Fruit fly (Drosophila melanogaster): Measurements from ENCODE around the gene NdufA3.

NdufA3 gene

dm6 chrX:9127264-9128011 lies 32.4 kb downstream of the NdufA3 start (continued):
- no peak for TF ChIP-seq esn (GFP tag; optimal IDR thresholded peaks at IDR 0.05)
- no peak for TF ChIP-seq CG6808 (GFP tag; optimal IDR thresholded peaks at IDR 0.05)
- no peak for TF ChIP-seq fd59A (GFP tag; optimal IDR thresholded peaks at IDR 0.05)
- TF ChIP-seq Sox15 (GFP tag; optimal IDR thresholded peaks at IDR 0.05), result no peak
- TF ChIP-seq vri (GFP tag; optimal IDR thresholded peaks at IDR 0.05), result no peak

DNA sequence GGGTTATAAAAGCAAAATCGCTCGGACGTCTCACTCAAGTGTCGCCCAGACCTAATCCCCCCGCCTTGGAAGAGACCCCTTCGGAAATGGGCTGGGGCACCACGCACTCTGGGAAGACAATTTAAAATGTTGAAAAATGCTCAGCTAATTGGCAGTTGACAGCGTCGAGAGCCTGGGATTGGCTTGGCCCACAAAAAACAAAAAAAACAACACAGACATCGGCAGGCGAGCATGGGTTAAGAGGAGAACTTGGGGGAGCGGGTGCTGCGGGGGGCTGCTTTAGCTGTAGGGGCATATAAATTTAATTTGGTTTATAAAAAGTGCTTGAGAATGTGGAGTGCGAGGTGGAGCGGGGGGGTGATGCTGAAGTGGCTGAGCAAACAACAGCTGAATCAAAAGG lies 37.4 kb downstream of the NdufA3 start:
- no peak for TF ChIP-seq CG9139 (GFP tag; optimal IDR thresholded peaks at IDR 0.05)
- peak; percentile 54 for TF ChIP-seq Eip78C (GFP tag)
- peak in 1 of 2 experiments; percentile 19 for TF ChIP-seq ss (GFP tag; optimal IDR thresholded peaks at IDR 0.05)

dm6 chrX:9120828-9121754 lies 38.8 kb downstream of the NdufA3 start:
- TF ChIP-seq fd59A (GFP tag; optimal IDR thresholded peaks at IDR 0.05) (no peak), topi (GFP tag; optimal IDR thresholded peaks at IDR 0.05) (peak; percentile 56), vri (GFP tag; optimal IDR thresholded peaks at IDR 0.05) (peak; percentile 33), Eip75B (GFP tag; optimal IDR thresholded peaks at IDR 0.05) (peak; percentile 34), Ets21C (GFP tag; optimal IDR thresholded peaks at IDR 0.05) (peak; percentile 26), Met (GFP tag; optimal IDR thresholded peaks at IDR 0.05) (peak; percentile 62), CG1621 (tag; optimal IDR thresholded peaks at IDR 0.05) (no peak), CG8632 (GFP tag; optimal IDR thresholded peaks at IDR 0.05) (no peak), OdsH (GFP tag; optimal IDR thresholded peaks at IDR 0.05) (peak; percentile 35), achi (GFP tag; optimal IDR thresholded peaks at IDR 0.05) (peak; percentile 1), CG8119 (GFP tag; IDR thresholded peaks at IDR 0.05) (peak; percentile 30; the same call in 1 of the 3 replicates), Gug (GFP tag; IDR thresholded peaks at IDR 0.05) (no peak), Sox102F (GFP tag; optimal IDR thresholded peaks at IDR 0.05) (peak; percentile 55), Hr39 (GFP tag; optimal IDR thresholded peaks at IDR 0.05) (peak; percentile 45), CG31627 (GFP tag; optimal IDR thresholded peaks at IDR 0.05) (peak; percentile 25), cyc (GFP tag; optimal IDR thresholded peaks at IDR 0.05) (peak; percentile 44), Sox14 (GFP tag; optimal IDR thresholded peaks at IDR 0.05) (peak; percentile 40), dac (GFP tag; optimal IDR thresholded peaks at IDR 0.05) (no peak), Hr4 (GFP tag; optimal IDR thresholded peaks at IDR 0.05) (peak; percentile 46), CG8319 (GFP tag; optimal IDR thresholded peaks at IDR 0.05) (no peak), Smox (GFP tag; optimal IDR thresholded peaks at IDR 0.05) (peak; percentile 38), Ets96B (tag; optimal IDR thresholded peaks at IDR 0.05) (peak; percentile 42), CG10631 (GFP tag; optimal IDR thresholded peaks at IDR 0.05) (peak; percentile 31), CG6854 (GFP tag; optimal IDR thresholded peaks at IDR 0.05) (no peak), svp (GFP tag) (peak; percentile 80), fkh (GFP tag; optimal IDR thresholded peaks at IDR 0.05) (peak; percentile 26), CG3919 (GFP tag; optimal IDR thresholded peaks at IDR 0.05) (peak; percentile 28), CG15336 (GFP tag; IDR thresholded peaks at IDR 0.05) (peak; percentile 60), CG6792 (GFP tag; optimal IDR thresholded peaks at IDR 0.05) (peak; percentile 4), CG6276 (GFP tag; optimal IDR thresholded peaks at IDR 0.05) (peak; percentile 23), spab (GFP tag; optimal IDR thresholded peaks at IDR 0.05) (peak; percentile 18), CG6163 (GFP tag; IDR thresholded peaks at IDR 0.05) (peak; percentile 28; the same call in 1 of the 3 replicates), dsx (GFP tag; optimal IDR thresholded peaks at IDR 0.05; ENCODE audit: poor library complexity, severe bottlenecking) (peak; percentile 9), Eip93F (GFP tag; optimal IDR thresholded peaks at IDR 0.05) (no peak), CG11762 (GFP tag; optimal IDR thresholded peaks at IDR 0.05; ENCODE audit: insufficient read depth) (no peak), eg (GFP tag; IDR thresholded peaks at IDR 0.05) (peak; percentile 50; the same call in 1 of the 3 replicates), lz (GFP tag; optimal IDR thresholded peaks at IDR 0.05) (peak; percentile 35), esn (GFP tag; optimal IDR thresholded peaks at IDR 0.05) (peak; percentile 44), CG34406 (GFP tag; optimal IDR thresholded peaks at IDR 0.05) (peak; percentile 8)
